Worm (Caenorhabditis elegans): Measurements from ENCODE around the gene tsr-2.
A peak's percentile ranks its signal among the peaks of the same experiment; 100 is the strongest.

tsr-2 gene

DNA sequence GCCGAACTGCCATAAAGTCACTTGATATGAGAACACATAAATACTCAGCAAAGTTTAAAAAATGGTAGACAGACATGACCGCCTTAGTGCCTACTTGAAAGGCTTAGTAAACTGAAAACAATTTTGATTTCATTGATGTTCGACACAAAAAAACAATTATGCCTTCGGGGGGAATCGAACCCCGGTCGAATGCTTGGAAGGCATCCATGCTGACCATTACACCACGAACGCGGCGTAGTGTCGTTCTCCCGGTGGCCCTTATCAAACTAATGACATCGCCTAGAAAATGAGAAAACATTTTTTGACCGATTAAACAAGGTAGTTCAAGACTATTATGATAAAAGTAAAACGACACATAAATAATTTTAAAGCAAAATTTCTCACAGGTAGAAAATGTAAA lies 27.8 kb downstream of the tsr-2 start:
- TF ChIP-seq rnt-1 (tag; optimal IDR thresholded peaks at IDR 0.05) (no peak), efl-1 (optimal IDR thresholded peaks at IDR 0.05) (peak in 1 of 2 experiments; percentile 27), efl-1 (GFP tag; optimal IDR thresholded peaks at IDR 0.05 in 1 of 2) (peak in 1 of 2 experiments; percentile 12), hlh-17 (GFP tag; optimal IDR thresholded peaks at IDR 0.05; ENCODE audit: borderline replicate concordance) (no peak), snpc-4 (tag; optimal IDR thresholded peaks at IDR 0.05) (peak; percentile 7), nhr-71 (tag; optimal IDR thresholded peaks at IDR 0.05) (no peak), nhr-77 (tag; optimal IDR thresholded peaks at IDR 0.05) (peak; percentile 17), lsy-2 (tag; optimal IDR thresholded peaks at IDR 0.05) (peak in 1 of 2 experiments; percentile 58), nhr-47 (tag; optimal IDR thresholded peaks at IDR 0.05) (peak; percentile 22), lir-3 (tag; optimal IDR thresholded peaks at IDR 0.05; ENCODE audit: poor library complexity) (peak; percentile 27), unc-62 (GFP tag; optimal IDR thresholded peaks at IDR 0.05) (no peak), pax-3 (tag; optimal IDR thresholded peaks at IDR 0.05) (no peak), dpl-1 (GFP tag; optimal IDR thresholded peaks at IDR 0.05) (peak in 1 of 3 experiments; percentile 7), mdl-1 (tag; optimal IDR thresholded peaks at IDR 0.05) (peak in 1 of 2 experiments; percentile 6), nhr-19 (GFP tag; conservative IDR thresholded peaks at IDR 0.05) (peak; percentile 32; the same call in 1 of the 2 replicates), nhr-20 (tag; optimal IDR thresholded peaks at IDR 0.05) (peak; percentile 35), nhr-76 (tag; optimal IDR thresholded peaks at IDR 0.05) (no peak), snu-23 (GFP tag; optimal IDR thresholded peaks at IDR 0.05) (peak; percentile 69), lin-13 (GFP tag; optimal IDR thresholded peaks at IDR 0.05) (peak; percentile 12), fkh-4 (tag; optimal IDR thresholded peaks at IDR 0.05; ENCODE audit: borderline replicate concordance) (no peak), dsc-1 (tag; optimal IDR thresholded peaks at IDR 0.05) (peak; percentile 29), blmp-1 (tag; optimal IDR thresholded peaks at IDR 0.05) (peak; percentile 14), mef-2 (tag; optimal IDR thresholded peaks at IDR 0.05) (no peak), Y116A8C.19 (tag; optimal IDR thresholded peaks at IDR 0.05; ENCODE audit: borderline replicate concordance) (no peak), lin-35 (GFP tag; optimal IDR thresholded peaks at IDR 0.05) (peak in 1 of 2 experiments; percentile 73), nhr-90 (tag; optimal IDR thresholded peaks at IDR 0.05; ENCODE audit: poor library complexity) (peak; percentile 36), nhr-12 (tag; optimal IDR thresholded peaks at IDR 0.05) (no peak), C16A3.4 (tag; optimal IDR thresholded peaks at IDR 0.05) (peak; percentile 47), fos-1 (tag; optimal IDR thresholded peaks at IDR 0.05) (no peak), pag-3 (tag; optimal IDR thresholded peaks at IDR 0.05; ENCODE audit: borderline replicate concordance, insufficient read depth) (no peak), ceh-82 (tag; optimal IDR thresholded peaks at IDR 0.05) (peak in 1 of 3 experiments; percentile 4)

DNA sequence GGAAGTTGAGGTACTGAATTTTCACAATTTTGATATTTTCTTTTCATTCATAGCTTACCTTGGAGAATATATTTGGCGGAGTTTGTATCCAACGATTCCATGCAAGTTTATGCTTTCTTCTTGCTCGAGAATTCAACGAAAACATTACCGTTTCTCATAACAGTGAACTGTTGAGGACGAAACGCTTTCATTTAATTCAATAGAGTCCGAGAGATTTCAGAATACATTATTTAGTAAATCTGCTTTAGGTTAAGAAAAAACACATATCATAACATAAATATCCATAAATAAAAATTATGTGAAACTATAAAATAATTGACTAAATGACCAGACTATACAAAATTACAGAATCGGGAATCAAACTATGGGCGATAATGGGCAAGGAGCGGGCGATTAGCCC lies 38.2 kb downstream of the tsr-2 start, which contains the start of gene Y51H4A.941:
Y51H4A.941 (minus strand) TSS at position 101 of the 400 bp plus-strand sequence.
- TF ChIP-seq fkh-10 (GFP tag; optimal IDR thresholded peaks at IDR 0.05) (no peak), C04F5.9 (tag; optimal IDR thresholded peaks at IDR 0.05) (no peak), hpl-2 (GFP tag; optimal IDR thresholded peaks at IDR 0.05) (no peak)

DNA sequence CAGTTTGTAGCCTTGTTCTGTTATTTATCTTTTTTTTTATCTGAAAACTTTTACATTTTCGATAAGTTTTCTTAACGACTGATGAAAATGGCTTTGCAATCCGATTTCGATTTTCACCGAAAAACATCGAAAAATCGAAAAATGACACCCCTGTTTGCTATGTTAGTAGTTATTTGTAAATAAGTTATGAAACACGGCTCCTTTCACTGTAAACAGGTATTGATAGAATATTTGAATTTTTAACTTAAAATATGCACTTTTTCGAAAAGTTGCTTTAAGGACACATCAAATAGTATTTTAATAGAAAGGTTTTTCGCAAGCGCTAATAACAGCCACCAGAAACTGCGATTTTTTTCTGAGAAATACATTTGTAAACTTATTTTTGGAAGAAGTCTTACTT lies 40.0 kb downstream of the tsr-2 start:
- no peak for TF ChIP-seq ztf-11 (tag; optimal IDR thresholded peaks at IDR 0.05)
- TF ChIP-seq tlp-1 (tag; optimal IDR thresholded peaks at IDR 0.05), result no peak
- TF ChIP-seq lin-13 (GFP tag; optimal IDR thresholded peaks at IDR 0.05), result no peak
- TF ChIP-seq nhr-47 (tag; optimal IDR thresholded peaks at IDR 0.05), result no peak
- TF ChIP-seq zag-1 (tag; optimal IDR thresholded peaks at IDR 0.05), result no peak
- TF ChIP-seq mdl-1 (tag; optimal IDR thresholded peaks at IDR 0.05), result no peak
- TF ChIP-seq ama-1 (optimal IDR thresholded peaks at IDR 0.05), result no peak
- TF ChIP-seq nhr-85 (tag), result no peak
- no peak for TF ChIP-seq ces-1 (GFP tag; optimal IDR thresholded peaks at IDR 0.05)
- TF ChIP-seq swsn-7 (tag; optimal IDR thresholded peaks at IDR 0.05), result no peak
- no peak for TF ChIP-seq blmp-1 (tag; optimal IDR thresholded peaks at IDR 0.05)
- TF ChIP-seq jun-1 (tag; optimal IDR thresholded peaks at IDR 0.05), result no peak
- TF ChIP-seq C04F5.9 (tag; optimal IDR thresholded peaks at IDR 0.05), result no peak
- no peak for TF ChIP-seq unc-130 (tag; optimal IDR thresholded peaks at IDR 0.05)
- TF ChIP-seq fkh-8 (tag; optimal IDR thresholded peaks at IDR 0.05), result no peak
- no peak for TF ChIP-seq tbx-2 (tag; optimal IDR thresholded peaks at IDR 0.05)
- TF ChIP-seq nhr-76 (tag; optimal IDR thresholded peaks at IDR 0.05), result no peak
- TF ChIP-seq unc-86 (tag; optimal IDR thresholded peaks at IDR 0.05), result no peak
